Worm (Caenorhabditis elegans) whole organism, L4/young adult: ENCODE results near the gene ugt-17.

Experiments used
- W03F9.2 ChIP-seq: fragments of 150-350 bp; optimal IDR thresholded peaks from 2 replicates; lab custom pipeline; 2014; ENCODE audit warnings: missing biosample characterization, missing genetic modification characterization
- dao-5 ChIP-seq: sonication (generic microtip); optimal IDR thresholded peaks from 2 replicates; lab custom pipeline; 2016; ENCODE audit warnings: missing genotype, missing genetic modification characterization, moderate library complexity, missing compliant biosample characterization
- him-1 ChIP-seq: sonication (generic microtip); optimal IDR thresholded peaks from 2 replicates; lab custom pipeline; 2016; ENCODE audit warnings: missing genotype, missing genetic modification reagents, missing genetic modification characterization, missing compliant biosample characterization

The ugt-17 gene

DNA sequence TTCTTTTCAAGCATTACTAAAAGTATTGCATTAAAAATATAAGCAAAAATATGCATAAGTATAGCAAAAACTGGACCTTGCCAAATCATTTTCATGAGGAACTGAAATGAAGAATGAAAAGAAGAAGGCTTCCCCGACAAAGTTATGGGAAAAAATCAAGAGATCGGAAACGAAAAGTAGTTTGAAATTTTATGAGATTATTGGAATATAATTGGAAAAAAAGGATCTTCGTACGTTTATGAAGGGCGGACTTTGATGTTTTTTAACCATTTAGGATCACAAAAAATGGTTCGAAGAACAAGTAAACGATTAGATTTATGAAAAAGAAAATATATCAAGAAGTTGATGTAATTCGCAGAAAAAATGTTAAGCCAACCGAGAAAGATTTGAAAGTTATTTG lies 16.1 kb upstream of the ugt-17 start, which contains the start of gene srxa-18:
TSS of gene srxa-18 (minus strand) at position 100 of the 400 bp plus-strand sequence.
- TF ChIP-seq W03F9.2 (tag; lab: Kevin White, UChicago) (no peak), dao-5 (tag; lab: Kevin White, UChicago) (no peak), him-1 (tag; lab: Kevin White, UChicago) (no peak)

DNA sequence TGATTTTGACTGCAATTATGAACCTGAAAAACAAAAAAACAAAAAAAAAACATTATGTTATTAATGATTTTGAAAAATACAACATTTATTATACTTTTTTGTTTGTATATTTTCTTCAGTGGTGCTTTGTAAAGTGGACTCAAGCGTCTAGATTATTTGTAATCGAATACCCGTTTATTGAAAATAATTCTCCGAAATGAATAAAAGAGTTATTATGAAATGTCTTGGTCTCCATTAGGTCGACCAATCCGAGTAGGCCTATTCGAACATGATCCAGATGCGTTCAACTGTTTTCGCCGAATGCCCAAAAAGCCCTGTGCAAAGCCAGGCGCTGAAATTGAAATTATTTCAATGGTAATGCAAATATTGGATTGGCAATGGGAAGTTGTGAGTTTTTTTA lies 12.7 kb upstream of the ugt-17 start, which contains the start of gene C08B6.5:
TSS of gene C08B6.5 (plus strand) at position 301 of the 400 bp plus-strand sequence.
- TF ChIP-seq dao-5 (tag; lab: Kevin White, UChicago) (no peak), W03F9.2 (tag; lab: Kevin White, UChicago) (no peak), him-1 (tag; lab: Kevin White, UChicago) (no peak)

DNA sequence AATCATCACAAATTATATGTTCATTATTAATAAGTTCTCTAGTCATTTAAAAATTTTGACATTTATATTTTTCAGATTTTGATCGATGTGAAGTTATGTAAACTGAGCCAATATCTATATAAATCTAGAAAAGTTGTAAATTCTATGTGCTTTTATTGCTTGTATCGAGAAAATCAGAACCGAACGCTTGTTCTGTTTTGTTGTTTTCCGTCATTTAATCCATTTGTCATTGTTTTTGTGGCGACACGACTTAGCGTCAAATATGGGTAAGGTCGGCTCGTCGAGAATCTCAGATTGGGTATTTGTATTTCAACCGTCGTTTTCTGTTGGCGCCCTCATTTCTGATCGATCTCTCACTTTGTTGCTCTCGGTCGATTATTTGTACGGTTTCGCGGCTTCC lies 9.6 kb upstream of the ugt-17 start, which contains the start of gene cht-5:
TSS of gene cht-5 (plus strand) at position 301 of the 400 bp plus-strand sequence.
- no peak for TF ChIP-seq W03F9.2 (tag; lab: Kevin White, UChicago)
- no peak for TF ChIP-seq dao-5 (tag; lab: Kevin White, UChicago)
- TF ChIP-seq him-1 (tag; lab: Kevin White, UChicago) = no peak

DNA sequence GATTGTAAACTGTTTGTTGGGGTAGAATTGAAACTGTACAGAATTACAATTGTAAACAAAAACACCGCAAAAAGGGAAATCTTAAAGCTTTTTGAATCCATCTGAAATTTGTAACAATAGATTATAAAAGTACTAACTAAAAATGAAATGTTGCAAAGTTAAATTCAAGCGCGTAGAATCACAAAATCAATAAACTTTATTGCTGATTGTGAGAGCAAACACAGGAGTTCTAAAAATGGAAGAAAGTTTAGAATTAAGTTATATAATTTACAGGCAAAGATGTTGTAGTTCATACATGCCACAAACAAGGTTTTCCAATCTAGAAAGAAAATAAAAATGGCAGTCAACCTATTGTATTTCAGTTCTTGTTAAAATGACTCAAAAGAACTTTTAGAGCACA lies 7.4 kb upstream of the ugt-17 start, which contains the start of gene C08B6.3:
TSS of gene C08B6.3 (minus strand) at position 101 of the 400 bp plus-strand sequence.
- TF ChIP-seq W03F9.2 (tag; lab: Kevin White, UChicago) (no peak), dao-5 (tag; lab: Kevin White, UChicago) (no peak), him-1 (tag; lab: Kevin White, UChicago) (no peak)

DNA sequence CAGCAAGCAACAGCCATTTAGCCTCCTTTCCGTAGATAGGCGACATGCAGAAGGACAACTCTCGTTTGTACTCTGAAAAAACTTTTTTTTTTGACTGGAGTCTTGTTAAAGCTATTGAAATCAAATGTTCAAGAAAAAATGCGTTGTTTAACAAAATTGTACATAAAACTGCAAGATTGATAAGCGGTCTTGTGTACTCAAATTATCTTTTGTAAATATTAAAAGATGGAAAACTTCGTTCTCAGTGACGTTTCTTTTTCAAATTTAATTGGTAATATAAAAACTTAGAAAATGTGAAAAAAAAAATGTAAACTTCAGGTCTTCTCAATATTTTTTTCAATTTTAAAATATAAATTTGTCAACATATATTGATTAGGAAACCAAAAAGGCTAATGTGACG lies 6.4 kb upstream of the ugt-17 start:
- TF ChIP-seq W03F9.2 (tag; lab: Kevin White, UChicago) (no peak), him-1 (tag; lab: Kevin White, UChicago) (no peak), dao-5 (tag; lab: Kevin White, UChicago) (no peak)

DNA sequence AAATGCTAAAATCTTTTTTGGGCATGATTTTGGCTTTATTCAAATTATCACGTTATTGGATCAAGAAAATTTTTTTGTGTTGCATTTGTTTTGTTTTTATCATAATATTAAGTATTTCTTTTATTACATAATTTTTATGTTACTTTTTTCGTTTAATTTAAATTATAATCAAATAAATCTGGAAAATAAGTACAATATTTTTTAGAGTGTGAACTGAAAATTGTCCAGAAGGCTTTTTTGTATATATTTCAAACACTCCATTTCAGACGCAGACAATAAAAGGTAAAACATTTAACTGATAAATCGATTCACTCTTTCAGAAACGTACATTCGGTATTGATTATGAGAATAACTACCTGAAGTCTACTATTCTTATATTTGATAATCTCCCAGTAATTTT lies 2.5 kb upstream of the ugt-17 start, which contains the start of gene C08B6.11:
TSS of gene C08B6.11 (plus strand) at position 301 of the 400 bp plus-strand sequence.
- no peak for TF ChIP-seq W03F9.2 (tag; lab: Kevin White, UChicago)
- TF ChIP-seq dao-5 (tag; lab: Kevin White, UChicago) = no peak
- no peak for TF ChIP-seq him-1 (tag; lab: Kevin White, UChicago)

DNA sequence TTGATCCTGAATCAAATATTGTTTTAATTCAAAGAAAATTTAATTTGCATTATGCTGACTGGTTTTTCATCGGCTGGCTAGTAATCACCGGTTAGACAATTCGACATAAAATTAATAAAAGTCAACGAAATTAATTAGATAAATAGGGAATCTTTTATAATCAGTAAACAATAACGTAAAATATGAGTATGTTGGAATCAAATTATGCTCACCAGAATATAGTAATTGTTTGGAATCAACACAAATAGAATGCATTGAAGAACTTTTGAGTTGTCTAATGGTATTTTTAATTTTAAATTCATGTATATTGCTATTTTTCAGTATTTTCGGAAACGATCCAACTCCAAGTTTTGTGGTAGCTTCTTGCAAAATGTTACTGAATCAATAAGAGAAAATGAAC lies 648 bp upstream of the ugt-17 start, which contains the start of gene C08B6.2:
TSS of gene C08B6.2 (plus strand) at position 301 of the 400 bp plus-strand sequence.
- TF ChIP-seq W03F9.2 (tag; lab: Kevin White, UChicago) = no peak
- TF ChIP-seq dao-5 (tag; lab: Kevin White, UChicago) = no peak
- TF ChIP-seq him-1 (tag; lab: Kevin White, UChicago) = no peak

DNA sequence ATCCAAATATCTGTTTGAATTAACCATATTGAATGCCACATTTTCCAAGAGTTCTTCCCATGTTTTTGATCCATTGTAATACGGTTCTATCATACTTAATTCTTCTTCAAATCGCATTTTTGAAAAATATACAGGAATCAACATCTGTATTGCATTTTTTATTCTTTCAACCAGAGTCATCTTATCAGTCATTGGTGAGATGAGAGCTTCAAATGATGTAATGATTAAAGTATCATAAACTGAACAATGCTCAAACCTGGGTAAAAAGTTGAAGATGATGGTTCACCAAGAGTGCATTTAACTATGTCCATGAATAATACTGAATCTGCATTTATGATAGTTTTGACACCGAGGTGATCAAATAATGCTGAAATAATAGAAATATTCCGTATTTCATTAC lies 953 bp downstream of the ugt-17 start:
- TF ChIP-seq dao-5 (tag; lab: Kevin White, UChicago) (no peak), W03F9.2 (tag; lab: Kevin White, UChicago) (no peak), him-1 (tag; lab: Kevin White, UChicago) (no peak)

DNA sequence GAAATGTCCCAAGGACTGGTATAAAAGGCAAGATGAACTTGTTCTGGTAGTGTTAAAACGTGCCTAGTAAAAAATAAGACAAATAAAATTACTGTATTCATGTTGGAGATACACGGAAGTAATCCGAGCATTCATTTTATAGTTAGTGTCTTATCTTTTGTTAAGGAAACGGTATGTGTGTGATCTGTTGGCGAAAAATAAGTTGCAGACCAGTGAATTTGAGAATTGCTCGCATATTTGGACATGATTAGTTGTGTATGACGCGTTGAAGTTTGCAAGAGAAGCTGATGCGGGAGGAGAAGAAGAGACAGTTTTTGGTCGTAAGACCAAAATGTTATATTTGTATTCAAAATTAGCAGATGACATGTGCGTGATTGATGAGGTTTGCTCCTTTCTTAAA lies 2.8 kb downstream of the ugt-17 start, which contains the start of gene C08B6.14:
TSS of gene C08B6.14 (minus strand) at position 101 of the 400 bp plus-strand sequence.
- TF ChIP-seq him-1 (tag; lab: Kevin White, UChicago) (no peak), dao-5 (tag; lab: Kevin White, UChicago) (no peak), W03F9.2 (tag; lab: Kevin White, UChicago) (no peak)

DNA sequence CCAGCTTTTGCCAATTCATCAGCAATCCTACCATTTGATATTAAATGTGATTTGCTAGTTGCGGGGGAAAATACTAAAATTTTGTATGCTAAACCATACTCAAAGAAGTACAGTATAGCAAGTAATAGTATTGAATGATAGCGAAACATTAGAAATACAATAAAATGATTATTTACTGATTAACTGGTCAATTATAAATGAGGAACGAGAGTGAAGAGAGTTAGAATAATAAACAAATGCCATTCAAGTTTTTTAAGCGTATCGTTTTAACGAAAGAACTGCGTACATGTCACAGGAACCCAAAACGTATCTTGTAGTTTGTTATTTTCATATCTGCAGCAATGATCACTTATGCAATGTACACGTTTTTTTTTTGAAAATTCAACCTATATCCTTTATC lies 6.3 kb downstream of the ugt-17 start, which contains the start of gene ugt-47:
TSS of gene ugt-47 (minus strand) at position 169 of the 400 bp plus-strand sequence.
- TF ChIP-seq W03F9.2 (tag; lab: Kevin White, UChicago) (no peak), dao-5 (tag; lab: Kevin White, UChicago) (no peak), him-1 (tag; lab: Kevin White, UChicago) (no peak)

DNA sequence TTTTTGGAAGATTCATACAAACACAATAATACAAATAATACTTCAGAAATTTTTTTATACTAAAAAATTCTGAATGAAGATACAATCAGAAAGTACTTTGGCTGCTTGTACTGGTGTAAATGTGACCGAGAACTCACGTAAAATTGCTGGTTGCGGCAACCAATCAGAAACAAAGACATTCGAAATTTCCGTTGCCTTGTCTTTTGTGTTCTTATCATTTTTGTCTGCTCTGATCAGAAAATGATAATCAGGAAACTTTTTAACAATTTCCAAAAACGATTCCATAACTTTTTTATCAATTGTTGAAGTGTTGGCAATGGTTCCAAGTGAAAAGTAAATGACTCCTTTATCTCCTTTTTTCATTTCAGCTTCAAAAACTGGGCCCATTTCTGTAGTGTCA lies 7.8 kb downstream of the ugt-17 start:
- TF ChIP-seq him-1 (tag; lab: Kevin White, UChicago) (no peak), W03F9.2 (tag; lab: Kevin White, UChicago) (no peak), dao-5 (tag; lab: Kevin White, UChicago) (no peak)

DNA sequence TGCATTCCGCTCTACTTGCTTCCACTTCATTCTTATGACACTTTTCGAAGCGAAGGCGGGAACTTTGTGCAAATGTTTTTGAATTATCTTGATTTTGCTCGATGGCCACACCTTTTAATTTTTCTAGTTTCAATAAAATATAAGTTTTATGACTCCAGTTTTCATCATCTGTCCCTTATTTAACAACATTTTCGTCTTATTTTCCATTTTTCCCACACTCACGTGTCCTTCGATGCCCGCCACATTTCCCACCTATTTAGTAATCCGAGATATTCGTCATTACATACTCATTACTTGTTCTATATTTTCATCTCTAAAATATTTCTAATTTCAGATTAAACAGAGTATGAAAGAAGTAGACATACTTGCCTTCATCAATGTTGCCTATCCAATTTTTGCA lies 10.4 kb downstream of the ugt-17 start, which contains the start of gene srd-49:
TSS of gene srd-49 (plus strand) at position 301 of the 400 bp plus-strand sequence.
- no peak for TF ChIP-seq dao-5 (tag; lab: Kevin White, UChicago)
- no peak for TF ChIP-seq W03F9.2 (tag; lab: Kevin White, UChicago)

DNA sequence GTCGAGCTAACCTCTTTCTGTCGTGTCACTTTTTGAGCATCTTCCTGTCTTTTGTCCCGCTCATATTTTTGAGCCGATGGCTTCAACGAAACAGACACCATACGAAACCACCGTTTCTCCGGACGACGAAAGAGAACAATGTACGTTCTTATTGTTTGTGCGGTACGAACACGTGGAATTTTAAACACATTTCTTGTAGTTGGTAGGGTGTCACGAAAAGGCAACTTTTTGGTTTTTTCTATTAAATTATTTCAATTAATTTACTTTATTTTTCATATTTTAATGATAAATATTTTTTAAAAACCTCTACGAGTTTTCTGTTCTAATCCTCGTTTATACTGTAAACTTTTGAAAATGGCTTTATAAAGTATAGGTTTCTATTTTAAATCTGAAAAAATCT lies 13.6 kb downstream of the ugt-17 start, which contains the start of gene R04B5.11:
TSS of gene R04B5.11 (minus strand) at position 101 of the 400 bp plus-strand sequence.
- TF ChIP-seq W03F9.2 (tag; lab: Kevin White, UChicago) = no peak
- TF ChIP-seq dao-5 (tag; lab: Kevin White, UChicago) = no peak

DNA sequence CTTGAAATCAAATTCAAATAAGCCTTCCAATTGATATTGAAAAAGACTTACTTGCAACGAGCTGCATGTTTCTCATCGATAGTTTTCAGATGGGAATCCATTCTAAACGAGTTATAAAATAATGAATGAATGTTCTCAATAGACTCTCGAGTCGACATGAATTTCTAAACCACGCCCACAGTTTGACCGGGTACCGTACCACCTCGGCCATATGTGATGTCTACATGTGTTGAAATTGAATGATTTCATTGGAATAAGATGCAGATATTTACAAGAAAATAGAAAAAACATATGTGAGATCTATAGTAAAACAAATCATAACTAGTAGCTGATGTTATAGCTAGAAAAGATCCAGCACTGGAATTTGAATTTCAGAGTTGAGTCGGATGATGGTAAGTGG lies 14.3 kb downstream of the ugt-17 start, which contains the start of gene R04B5.7:
TSS of gene R04B5.7 (minus strand) at position 101 of the 400 bp plus-strand sequence.
- TF ChIP-seq dao-5 (tag; lab: Kevin White, UChicago) = no peak
- TF ChIP-seq him-1 (tag; lab: Kevin White, UChicago) = no peak
- TF ChIP-seq W03F9.2 (tag; lab: Kevin White, UChicago) = no peak
